Fruit fly (Drosophila melanogaster) whole organism, pupa: ENCODE data around the gene dgt4.

Experiments used
- CG10348 ChIP-seq: fragments of 200-800 bp; sonication (Bioruptor generic); IDR thresholded peaks from 2 replicates; pipeline ENCODE4 v1.3.6; 2022; ENCODE audit warnings: missing biosample characterization, missing genetic modification characterization
- CG14655 ChIP-seq: fragments of 200-800 bp; sonication (Bioruptor generic); optimal IDR thresholded peaks from 3 replicates; lab custom pipeline; 2017; ENCODE audit warnings: mild to moderate bottlenecking, missing biosample characterization, missing genetic modification reagents, missing genetic modification characterization
- CG15710 ChIP-seq: fragments of 200-800 bp; sonication (Bioruptor generic); optimal IDR thresholded peaks from 2 replicates; lab custom pipeline; 2018; ENCODE audit warnings: missing biosample characterization, mild to moderate bottlenecking, missing genetic modification characterization, moderate library complexity
- CG17806 ChIP-seq: fragments of 200-800 bp; sonication (Bioruptor generic); optimal IDR thresholded peaks from 2 replicates; lab custom pipeline; 2018; ENCODE audit warnings: missing biosample characterization, mild to moderate bottlenecking, missing genetic modification characterization, moderate library complexity
- CG32121 ChIP-seq: fragments of 200-800 bp; sonication (Bioruptor generic); IDR thresholded peaks from 2 replicates; pipeline ENCODE4 v1.3.6; 2022; ENCODE audit warnings: missing biosample characterization, missing genetic modification characterization
- CG4496 ChIP-seq: fragments of 200-800 bp; sonication (Bioruptor generic); IDR thresholded peaks from 3 replicates; pipeline ENCODE4 v1.3.6; 2022; ENCODE audit warnings: missing biosample characterization, missing genetic modification characterization
- CG8159 ChIP-seq: fragments of 200-800 bp; sonication (Bioruptor generic); optimal IDR thresholded peaks from 3 replicates; lab custom pipeline; 2018; ENCODE audit warnings: missing biosample characterization, mild to moderate bottlenecking, missing genetic modification characterization, moderate library complexity
- D1 ChIP-seq: fragments of 200-800 bp; sonication (Bioruptor generic); optimal IDR thresholded peaks from 2 replicates; lab custom pipeline; 2018; ENCODE audit warnings: missing biosample characterization, mild to moderate bottlenecking, missing genetic modification characterization, moderate library complexity
- Ets98B ChIP-seq: fragments of 200-800 bp; sonication (Bioruptor generic); IDR thresholded peaks from 2 replicates; pipeline ENCODE4 v1.3.6; 2022; ENCODE audit warnings: missing biosample characterization, missing genetic modification characterization
- Pif1B ChIP-seq: fragments of 200-800 bp; sonication (Bioruptor generic); optimal IDR thresholded peaks from 3 replicates; lab custom pipeline; 2016; ENCODE audit warnings: missing biosample characterization, missing genetic modification characterization
- Snoo ChIP-seq: fragments of 200-800 bp; sonication (Bioruptor generic); optimal IDR thresholded peaks from 3 replicates; lab custom pipeline; 2017; ENCODE audit warnings: missing biosample characterization, mild to moderate bottlenecking, missing genetic modification characterization, inconsistent platforms
- fd96Ca ChIP-seq: fragments of 200-800 bp; sonication (Bioruptor generic); IDR thresholded peaks from 3 replicates; pipeline ENCODE4 v1.3.6; 2022; ENCODE audit warnings: missing biosample characterization, missing genetic modification characterization
- gl ChIP-seq: fragments of 200-800 bp; sonication (Bioruptor generic); optimal IDR thresholded peaks from 2 replicates; lab custom pipeline; 2018; ENCODE audit warnings: missing biosample characterization, mild to moderate bottlenecking, missing genetic modification characterization
- rn ChIP-seq: fragments of 200-800 bp; sonication (Bioruptor generic); IDR thresholded peaks from 2 replicates; pipeline ENCODE4 v1.3.6; 2022; ENCODE audit warnings: missing biosample characterization, missing genetic modification characterization

dm6 chrX:4075430-4075829 lies 38.1 kb upstream of the dgt4 start, which contains the start of gene CG43689:
- TF ChIP-seq Pif1B (GFP tag; lab: Kevin White, UChicago) (no peak), D1 (tag; lab: Kevin White, UChicago) (no peak), CG15710 (tag; lab: Kevin White, UChicago) (no peak), fd96Ca (GFP tag; lab: Robert Waterston, UW) (no peak), CG17806 (no peak), Snoo (no peak), gl (tag; lab: Kevin White, UChicago) (no peak), Ets98B (GFP tag; lab: Robert Waterston, UW) (no peak), CG32121 (GFP tag; lab: Robert Waterston, UW) (no peak), rn (no peak), CG14655 (no peak), CG8159 (tag; lab: Kevin White, UChicago) (no peak), CG10348 (GFP tag; lab: Robert Waterston, UW) (no peak), CG4496 (GFP tag; lab: Robert Waterston, UW) (no peak)
